Fruit fly (Drosophila melanogaster): ENCODE results near the gene c12.1.

DNA sequence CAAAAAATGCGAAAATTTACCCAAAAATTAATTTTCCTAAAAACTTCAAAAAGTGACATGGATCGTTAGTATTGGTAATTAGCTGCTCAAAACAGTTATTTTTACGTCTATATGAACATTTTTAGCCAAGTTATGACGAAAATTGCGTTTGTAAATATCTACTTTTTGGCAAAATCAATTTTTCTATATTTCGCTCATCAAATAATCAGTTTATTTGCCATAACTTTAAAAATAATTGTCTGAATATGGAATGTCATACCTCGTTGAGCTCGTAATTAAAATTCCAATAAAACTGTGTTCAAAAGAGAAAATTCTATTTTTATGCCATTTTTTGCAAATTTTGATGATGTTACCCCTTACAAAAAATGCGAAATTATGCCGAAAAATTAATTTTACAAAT, 22.5 kb downstream of the c12.1 start:
- TF ChIP-seq CG9948 (tag; optimal IDR thresholded peaks at IDR 0.05), result no peak
- TF ChIP-seq Pif1B (GFP tag; optimal IDR thresholded peaks at IDR 0.05), result no peak
- no peak for TF ChIP-seq CG14655 (GFP tag; optimal IDR thresholded peaks at IDR 0.05)

Data from whole organism, pupa.